Fruit fly (Drosophila melanogaster) whole organism, embryonic: ENCODE results near the gene Neu2.

ENCODE experiments used
- Aef1 ChIP-seq: fragments of 200-800 bp; sonication (Bioruptor generic); IDR thresholded peaks from 3 replicates; pipeline ENCODE4 v1.3.6; 2022; ENCODE audit warnings: missing biosample characterization, missing genetic modification characterization
- Atf3 ChIP-seq: fragments of 200-800 bp; sonication (Bioruptor generic); optimal IDR thresholded peaks from 3 replicates; lab custom pipeline; 2016; ENCODE audit warnings: missing biosample characterization, missing genetic modification characterization
- Awh ChIP-seq: fragments of 200-800 bp; sonication (Bioruptor generic); IDR thresholded peaks from 2 replicates; pipeline ENCODE4, ENCODE4 v1.3.6; 2022; ENCODE audit warnings: missing biosample characterization, missing genetic modification characterization
- Blimp-1 ChIP-seq: fragments of 200-800 bp; sonication (Bioruptor generic); optimal IDR thresholded peaks from 3 replicates; lab custom pipeline; 2018; ENCODE audit warnings: missing biosample characterization, missing genetic modification characterization, mild to moderate bottlenecking, moderate library complexity, missing genetic modification reagents
- CG10147 ChIP-seq: fragments of 200-800 bp; sonication (Bioruptor generic); optimal IDR thresholded peaks from 2 replicates; lab custom pipeline; 2019; ENCODE audit warnings: missing biosample characterization, mild to moderate bottlenecking, missing genetic modification characterization, moderate library complexity
- CG10274 ChIP-seq: fragments of 200-800 bp; sonication (Bioruptor generic); optimal IDR thresholded peaks from 3 replicates; lab custom pipeline; 2017; ENCODE audit warnings: missing biosample characterization, mild to moderate bottlenecking, missing genetic modification characterization
- CG10543 ChIP-seq: fragments of 200-800 bp; sonication (Bioruptor generic); optimal IDR thresholded peaks from 3 replicates; lab custom pipeline; 2017; ENCODE audit warnings: missing biosample characterization, mild to moderate bottlenecking, missing genetic modification characterization, moderate library complexity
- CG10959 ChIP-seq: fragments of 200-800 bp; sonication (Bioruptor generic); IDR thresholded peaks from 2 replicates; pipeline ENCODE4 v1.3.6; 2022; ENCODE audit warnings: missing biosample characterization, missing genetic modification characterization
- CG11398 ChIP-seq: fragments of 200-800 bp; sonication (Bioruptor generic); optimal IDR thresholded peaks from 2 replicates; lab custom pipeline; 2016; ENCODE audit warnings: missing biosample characterization, missing genetic modification characterization
- CG12219 ChIP-seq: fragments of 200-800 bp; sonication (Bioruptor generic); optimal IDR thresholded peaks from 3 replicates; lab custom pipeline; 2018; ENCODE audit warnings: missing biosample characterization, mild to moderate bottlenecking, missing genetic modification characterization
- CG1529 ChIP-seq: fragments of 200-800 bp; sonication (Bioruptor generic); optimal IDR thresholded peaks from 3 replicates; lab custom pipeline; 2018; ENCODE audit warnings: missing biosample characterization, missing genetic modification characterization
- CG1603 ChIP-seq: fragments of 200-800 bp; sonication (Bioruptor generic); optimal IDR thresholded peaks from 2 replicates; lab custom pipeline; 2019; ENCODE audit warnings: missing biosample characterization, mild to moderate bottlenecking, missing genetic modification characterization, moderate library complexity
- CG17328 ChIP-seq: fragments of 200-800 bp; sonication (Bioruptor generic); IDR thresholded peaks from 2 replicates; pipeline ENCODE4 v1.3.6; 2022; ENCODE audit warnings: missing biosample characterization, missing genetic modification characterization
- CG18764 ChIP-seq: fragments of 200-800 bp; sonication (Bioruptor generic); optimal IDR thresholded peaks from 3 replicates; lab custom pipeline; 2016; ENCODE audit warnings: missing biosample characterization, missing genetic modification characterization
- CG2202 ChIP-seq: fragments of 200-800 bp; sonication (Bioruptor generic); optimal IDR thresholded peaks from 2 replicates; lab custom pipeline; 2018; ENCODE audit warnings: missing biosample characterization, mild to moderate bottlenecking, missing genetic modification characterization
- CG30403 ChIP-seq: fragments of 200-800 bp; sonication (Bioruptor generic); optimal IDR thresholded peaks from 3 replicates; lab custom pipeline; 2016; ENCODE audit warnings: missing biosample characterization, missing genetic modification characterization
- CG33557 ChIP-seq: fragments of 200-800 bp; sonication (Bioruptor generic); optimal IDR thresholded peaks from 2 replicates; lab custom pipeline; 2019; ENCODE audit warnings: missing biosample characterization, mild to moderate bottlenecking, missing genetic modification characterization, moderate library complexity
- CG3847 ChIP-seq: fragments of 200-800 bp; sonication (Bioruptor generic); IDR thresholded peaks from 2 replicates; pipeline ENCODE4 v1.3.6; 2022; ENCODE audit warnings: missing biosample characterization, missing genetic modification characterization
- CG4282 ChIP-seq: fragments of 200-800 bp; sonication (Bioruptor generic); optimal IDR thresholded peaks from 2 replicates; lab custom pipeline; 2016; ENCODE audit warnings: missing biosample characterization, missing genetic modification characterization
- CG43689 ChIP-seq: fragments of 200-800 bp; sonication (Bioruptor generic); IDR thresholded peaks from 2 replicates; pipeline ENCODE4 v1.3.6; 2022; ENCODE audit warnings: missing biosample characterization, missing genetic modification characterization
- CG5180 ChIP-seq: fragments of 200-800 bp; sonication (Bioruptor generic); optimal IDR thresholded peaks from 3 replicates; lab custom pipeline; 2017; ENCODE audit warnings: missing biosample characterization, missing genetic modification characterization, mild to moderate bottlenecking, moderate library complexity, missing genetic modification reagents
- CG8359 ChIP-seq: fragments of 200-800 bp; sonication (Bioruptor generic); optimal IDR thresholded peaks from 2 replicates; lab custom pipeline; 2017; ENCODE audit warnings: missing biosample characterization, mild to moderate bottlenecking, missing genetic modification characterization, borderline replicate concordance
- CG8388 ChIP-seq: fragments of 200-800 bp; sonication (Bioruptor generic); optimal IDR thresholded peaks from 2 replicates; lab custom pipeline; 2019; ENCODE audit warnings: missing biosample characterization, mild to moderate bottlenecking, missing genetic modification characterization, moderate library complexity
- CHES-1-like ChIP-seq: fragments of 200-800 bp; sonication (Bioruptor generic); optimal IDR thresholded peaks from 2 replicates; lab custom pipeline; 2016; ENCODE audit warnings: missing biosample characterization, missing genetic modification characterization
- Gug ChIP-seq: fragments of 200-800 bp; sonication (Bioruptor generic); IDR thresholded peaks from 4 replicates; pipeline ENCODE4 v1.3.6; 2022; ENCODE audit warnings: missing biosample characterization, missing genetic modification characterization
- HHEX ChIP-seq: fragments of 200-800 bp; sonication (Bioruptor generic); optimal IDR thresholded peaks from 3 replicates; lab custom pipeline; 2017; ENCODE audit warnings: missing biosample characterization, mild to moderate bottlenecking, missing genetic modification characterization, missing genetic modification reagents
- HLH54F ChIP-seq: fragments of 200-800 bp; sonication (Bioruptor generic); optimal IDR thresholded peaks from 3 replicates; lab custom pipeline; 2016; ENCODE audit warnings: missing biosample characterization, missing genetic modification characterization
- Hsf ChIP-seq: fragments of 200-800 bp; sonication (Bioruptor generic); optimal IDR thresholded peaks from 3 replicates; lab custom pipeline; 2016; ENCODE audit warnings: missing biosample characterization, missing genetic modification characterization
- MESR4 ChIP-seq: fragments of 200-800 bp; sonication (Bioruptor generic); optimal IDR thresholded peaks from 2 replicates; lab custom pipeline; 2018; ENCODE audit warnings: missing biosample characterization, mild to moderate bottlenecking, missing genetic modification characterization, moderate library complexity
- Sox100B ChIP-seq: fragments of 200-800 bp; sonication (Bioruptor generic); optimal IDR thresholded peaks from 3 replicates; lab custom pipeline; 2018; ENCODE audit warnings: missing biosample characterization, mild to moderate bottlenecking, missing genetic modification characterization
- Spps ChIP-seq: fragments of 200-800 bp; sonication (Bioruptor generic); optimal IDR thresholded peaks from 2 replicates; lab custom pipeline; 2018; ENCODE audit warnings: missing biosample characterization, mild to moderate bottlenecking, missing genetic modification characterization
- Tbp ChIP-seq: fragments of >200 bp; optimal IDR thresholded peaks from 2 replicates; lab custom pipeline; 2018; ENCODE audit warnings: missing biosample characterization, missing genetic modification characterization
- az2 ChIP-seq: fragments of 200-800 bp; sonication (Bioruptor generic); optimal IDR thresholded peaks from 3 replicates; lab custom pipeline; 2016; ENCODE audit warnings: missing biosample characterization, missing genetic modification characterization
- br ChIP-seq: fragments of >200 bp; optimal IDR thresholded peaks from 2 replicates; lab custom pipeline; 2017
- ci ChIP-seq: fragments of 200-800 bp; sonication (Bioruptor generic); IDR thresholded peaks from 3 replicates; pipeline ENCODE4 v1.3.6; 2022; ENCODE audit warnings: missing biosample characterization, missing genetic modification characterization
- dpn ChIP-seq, 2 experiments: fragments of 200-800 bp; sonication (Bioruptor generic); optimal IDR thresholded peaks; 3 replicates each; lab custom pipeline; 2016; ENCODE audit warnings: missing biosample characterization in 2 of 2, missing genetic modification characterization in 2 of 2
- inv ChIP-seq: fragments of 200-800 bp; sonication (Bioruptor generic); IDR thresholded peaks from 2 replicates; pipeline ENCODE4 v1.3.6; 2022; ENCODE audit warnings: missing biosample characterization, missing genetic modification characterization; ENCODE audit not compliant: partially characterized antibody
- lola ChIP-seq, 3 experiments: fragments of >200 bp in 2 of 3; fragments of 200-800 bp in 1 of 3; sonication (Bioruptor generic) in 1 of 3; optimal IDR thresholded peaks; 2 replicates each; lab custom pipeline; 2017 to 2019; ENCODE audit warnings: missing biosample characterization in 3 of 3, missing genetic modification characterization in 3 of 3, mild to moderate bottlenecking in 1 of 3, moderate library complexity in 1 of 3
- mam ChIP-seq: fragments of 200-800 bp; sonication (Bioruptor generic); optimal IDR thresholded peaks from 3 replicates; lab custom pipeline; 2016; ENCODE audit warnings: missing biosample characterization, missing genetic modification characterization
- sob ChIP-seq: fragments of 200-800 bp; sonication (Bioruptor generic); IDR thresholded peaks from 2 replicates; pipeline ENCODE4 v1.3.6; 2022; ENCODE audit warnings: missing biosample characterization, missing genetic modification characterization
- sqz ChIP-seq: fragments of 200-800 bp; sonication (Bioruptor generic); optimal IDR thresholded peaks from 3 replicates; lab custom pipeline; 2018; ENCODE audit warnings: missing biosample characterization, mild to moderate bottlenecking, missing genetic modification characterization
- tgo ChIP-seq: fragments of 200-800 bp; sonication (Bioruptor generic); IDR thresholded peaks from 3 replicates; pipeline ENCODE4 v1.3.6; 2022; ENCODE audit warnings: missing biosample characterization, missing genetic modification characterization
- tup ChIP-seq: fragments of 200-800 bp; sonication (Bioruptor generic); optimal IDR thresholded peaks from 2 replicates; lab custom pipeline; 2016; ENCODE audit warnings: missing biosample characterization, mild to moderate bottlenecking, missing genetic modification characterization, moderate library complexity
- tx ChIP-seq: fragments of 200-800 bp; sonication (Bioruptor generic); optimal IDR thresholded peaks from 2 replicates; lab custom pipeline; 2016; ENCODE audit warnings: missing biosample characterization, missing genetic modification characterization
- wdn ChIP-seq: fragments of 200-800 bp; sonication (Bioruptor generic); IDR thresholded peaks from 2 replicates; pipeline ENCODE4 v1.3.6; 2022; ENCODE audit warnings: missing biosample characterization, missing genetic modification characterization
- zen ChIP-seq: fragments of 200-800 bp; sonication (Bioruptor generic); optimal IDR thresholded peaks from 3 replicates; lab custom pipeline; 2018; ENCODE audit warnings: missing biosample characterization, mild to moderate bottlenecking, missing genetic modification characterization, moderate library complexity
- zfh1 ChIP-seq: fragments of 200-800 bp; sonication (Bioruptor generic); IDR thresholded peaks from 3 replicates; pipeline ENCODE4 v1.3.6; 2022; ENCODE audit warnings: missing biosample characterization, missing genetic modification characterization
- zfh2 ChIP-seq: fragments of 200-800 bp; sonication (Bioruptor generic); optimal IDR thresholded peaks from 2 replicates; lab custom pipeline; 2016; ENCODE audit warnings: missing biosample characterization, missing genetic modification characterization

Neu2 gene

DNA sequence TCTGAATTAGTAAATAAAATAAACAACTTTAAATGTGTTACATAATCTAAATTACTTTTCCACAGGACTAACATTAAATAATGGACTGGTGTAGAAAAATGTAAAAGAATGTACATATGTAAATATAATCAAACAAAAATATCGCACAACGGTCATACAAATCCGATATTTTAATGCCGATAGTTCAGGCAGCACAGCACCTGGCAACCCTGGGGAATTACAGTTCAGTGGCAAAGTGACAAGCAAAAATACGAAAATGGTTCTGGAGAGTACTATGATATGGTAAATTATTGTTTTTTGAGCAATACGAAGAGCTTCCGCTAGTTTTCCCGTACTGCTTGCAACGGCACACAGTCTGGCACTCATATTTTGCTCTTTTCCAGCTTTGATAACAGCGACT is 46.5 kb upstream of the Neu2 start, which contains the start of gene Rpn10 (continued):
- no peak for TF ChIP-seq CG5180 (GFP tag; lab: Kevin White, UChicago)
- no peak for TF ChIP-seq tgo (GFP tag; lab: Robert Waterston, UW)
- peak; percentile 48 for TF ChIP-seq Hsf (GFP tag; lab: Kevin White, UChicago)
- TF ChIP-seq CG3847 (GFP tag; lab: Robert Waterston, UW) = peak; percentile 80
- no peak for TF ChIP-seq CG2202 (tag; lab: Kevin White, UChicago)
- no peak for TF ChIP-seq HHEX (GFP tag; lab: Kevin White, UChicago)
- TF ChIP-seq CG8359 (GFP tag; lab: Kevin White, UChicago) = no peak
- no peak for TF ChIP-seq CG12219 (GFP tag; lab: Kevin White, UChicago)
- TF ChIP-seq CG4282 = no peak
- TF ChIP-seq br (lab: Kevin White, UChicago) = no peak
- no peak for TF ChIP-seq Spps
- TF ChIP-seq CG30403 (GFP tag; lab: Kevin White, UChicago) = peak; percentile 33
- no peak for TF ChIP-seq CG10274
- TF ChIP-seq CG1529 (GFP tag; lab: Kevin White, UChicago) = no peak
- no peak for TF ChIP-seq Atf3 (GFP tag; lab: Kevin White, UChicago)
- peak; percentile 45 for TF ChIP-seq zen (tag; lab: Kevin White, UChicago)
- no peak for TF ChIP-seq CG11398
- no peak for TF ChIP-seq CG17328 (GFP tag; lab: Robert Waterston, UW)
- no peak for TF ChIP-seq Aef1 (GFP tag; lab: Robert Waterston, UW)
- no peak for TF ChIP-seq wdn (GFP tag; lab: Robert Waterston, UW)
- peak; percentile 10; the same call in 1 of the 4 replicates for TF ChIP-seq Gug (GFP tag; lab: Robert Waterston, UW)
- peak; percentile 44 for TF ChIP-seq CHES-1-like (GFP tag; lab: Kevin White, UChicago)
- no peak for TF ChIP-seq tx
- no peak for TF ChIP-seq zfh1 (GFP tag; lab: Robert Waterston, UW)
- TF ChIP-seq Blimp-1 (GFP tag; lab: Kevin White, UChicago) = no peak
- no peak for TF ChIP-seq CG33557 (GFP tag; lab: Kevin White, UChicago)
- peak; percentile 65; the same call in 1 of the 2 replicates for TF ChIP-seq sob (GFP tag; lab: Robert Waterston, UW)
- no peak for TF ChIP-seq ci (GFP tag; lab: Robert Waterston, UW)
- TF ChIP-seq dpn (GFP tag; optimal IDR thresholded peaks at IDR 0.05; lab: Kevin White, UChicago) = peak in 1 of 2 experiments; percentile 28
- TF ChIP-seq inv (GFP tag; lab: Robert Waterston, UW) = peak; percentile 97
- TF ChIP-seq Sox100B (GFP tag; lab: Kevin White, UChicago) = no peak
- no peak for TF ChIP-seq CG43689 (GFP tag; lab: Robert Waterston, UW)
- TF ChIP-seq CG10959 (GFP tag; lab: Robert Waterston, UW) = no peak
- peak in 1 of 3 experiments; percentile 13 for TF ChIP-seq lola (GFP tag; optimal IDR thresholded peaks at IDR 0.05; lab: Kevin White, UChicago)
- no peak for TF ChIP-seq sqz (GFP tag; lab: Kevin White, UChicago)
- TF ChIP-seq HLH54F (GFP tag; lab: Kevin White, UChicago) = no peak
- TF ChIP-seq MESR4 = peak; percentile 76
- TF ChIP-seq Tbp (GFP tag; lab: Kevin White, UChicago) = no peak
- TF ChIP-seq CG10543 (GFP tag; lab: Kevin White, UChicago) = no peak
- no peak for TF ChIP-seq tup (GFP tag; lab: Kevin White, UChicago)
- no peak for TF ChIP-seq CG10147 (GFP tag; lab: Kevin White, UChicago)
- TF ChIP-seq CG18764 (GFP tag; lab: Kevin White, UChicago) = no peak
- peak; percentile 27 for TF ChIP-seq zfh2
- TF ChIP-seq mam (GFP tag; lab: Kevin White, UChicago) = peak; percentile 38
- peak; percentile 6 for TF ChIP-seq az2 (GFP tag; lab: Kevin White, UChicago)
- TF ChIP-seq CG1603 (tag; lab: Kevin White, UChicago) = peak; percentile 83
- TF ChIP-seq CG8388 (GFP tag; lab: Kevin White, UChicago) = peak; percentile 40
- no peak for TF ChIP-seq Awh (GFP tag; lab: Robert Waterston, UW)
